Worm (Caenorhabditis elegans) whole organism, mixed stage, embryonic: ENCODE data around the gene C17C3.11.

Experiments used
- blmp-1 ChIP-seq: fragments of 150-350 bp; optimal IDR thresholded peaks from 2 replicates; lab custom pipeline; 2014; ENCODE audit warnings: missing biosample characterization, missing genetic modification characterization
- ceh-39 ChIP-seq: fragments of 150-350 bp; optimal IDR thresholded peaks from 2 replicates; lab custom pipeline; 2014; ENCODE audit warnings: missing biosample characterization, missing genetic modification characterization
- ces-1 ChIP-seq: fragments of 150-350 bp; optimal IDR thresholded peaks from 2 replicates; lab custom pipeline; 2014; ENCODE audit warnings: missing biosample characterization, missing genetic modification reagents, missing genetic modification characterization
- elt-1 ChIP-seq: sonication (generic microtip); optimal IDR thresholded peaks from 2 replicates; lab custom pipeline; 2017; ENCODE audit warnings: missing genetic modification characterization, mild to moderate bottlenecking, missing compliant biosample characterization, antibody characterized with exemption, moderate library complexity, borderline replicate concordance; ENCODE audit not compliant: insufficient read depth
- lin-13 ChIP-seq: fragments of 150-350 bp; optimal IDR thresholded peaks from 2 replicates; lab custom pipeline; 2014; ENCODE audit warnings: missing biosample characterization, missing genetic modification characterization
- lsy-2 ChIP-seq: fragments of 150-350 bp; optimal IDR thresholded peaks from 2 replicates; lab custom pipeline; 2014; ENCODE audit warnings: missing biosample characterization, missing genetic modification characterization
- nhr-2 ChIP-seq: fragments of 150-350 bp; optimal IDR thresholded peaks from 2 replicates; lab custom pipeline; 2014; ENCODE audit warnings: missing biosample characterization, missing genetic modification characterization
- nhr-237 ChIP-seq: fragments of 150-350 bp; optimal IDR thresholded peaks from 2 replicates; lab custom pipeline; 2014; ENCODE audit warnings: missing biosample characterization, missing genetic modification characterization
- nhr-28 ChIP-seq: fragments of 150-350 bp; optimal IDR thresholded peaks from 2 replicates; lab custom pipeline; 2014; ENCODE audit warnings: missing biosample characterization, missing genetic modification characterization
- snpc-4 ChIP-seq: fragments of 150-350 bp; optimal IDR thresholded peaks from 2 replicates; lab custom pipeline; 2014; ENCODE audit warnings: missing biosample characterization, missing genetic modification characterization
- unc-39 ChIP-seq: fragments of 150-350 bp; optimal IDR thresholded peaks from 2 replicates; lab custom pipeline; 2014; ENCODE audit warnings: missing biosample characterization, missing genetic modification characterization
- ztf-11 ChIP-seq: fragments of 150-350 bp; optimal IDR thresholded peaks from 2 replicates; lab custom pipeline; 2014; ENCODE audit warnings: missing biosample characterization, missing genetic modification characterization

- TF ChIP-seq lsy-2 (tag; lab: Kevin White, UChicago) (no peak), nhr-2 (tag; lab: Kevin White, UChicago) (no peak), unc-39 (tag; lab: Kevin White, UChicago) (no peak), ceh-39 (no peak), ces-1 (GFP tag; lab: Kevin White, UChicago) (no peak), lin-13 (tag; lab: Kevin White, UChicago) (no peak), blmp-1 (no peak), snpc-4 (tag; lab: Kevin White, UChicago) (no peak), nhr-28 (no peak), elt-1 (tag; lab: Kevin White, UChicago) (no peak), ztf-11 (tag; lab: Kevin White, UChicago) (no peak), nhr-237 (tag; lab: Kevin White, UChicago) (no peak)
These were observed 4.1 kb downstream of the C17C3.11 start, which contains the start of gene C17C3.24 for ce11 chrII:5541685-5542084.
